Fruit fly (Drosophila melanogaster) whole organism, embryonic: ENCODE measurements around the gene eca.
A peak's percentile ranks its signal among the peaks of the same experiment; 100 is the strongest.

Experiments used
- Awh ChIP-seq: fragments of 200-800 bp; sonication (Bioruptor generic); IDR thresholded peaks from 2 replicates; pipeline ENCODE4, ENCODE4 v1.3.6; 2022; ENCODE audit warnings: missing biosample characterization, missing genetic modification characterization
- CG10267 ChIP-seq: fragments of 200-800 bp; sonication (Bioruptor generic); optimal IDR thresholded peaks from 2 replicates; lab custom pipeline; 2018; ENCODE audit warnings: missing biosample characterization, mild to moderate bottlenecking, missing genetic modification characterization, moderate library complexity
- CG10431 ChIP-seq: fragments of 200-800 bp; sonication (Bioruptor generic); optimal IDR thresholded peaks from 3 replicates; lab custom pipeline; 2018; ENCODE audit warnings: missing biosample characterization, mild to moderate bottlenecking, missing genetic modification characterization
- CG12219 ChIP-seq: fragments of 200-800 bp; sonication (Bioruptor generic); optimal IDR thresholded peaks from 3 replicates; lab custom pipeline; 2018; ENCODE audit warnings: missing biosample characterization, mild to moderate bottlenecking, missing genetic modification characterization
- CG12299 ChIP-seq: fragments of 200-800 bp; sonication (Bioruptor generic); optimal IDR thresholded peaks from 2 replicates; lab custom pipeline; 2018; ENCODE audit warnings: missing biosample characterization, mild to moderate bottlenecking, missing genetic modification characterization
- CG12942 ChIP-seq: fragments of 200-800 bp; sonication (Bioruptor generic); optimal IDR thresholded peaks from 3 replicates; lab custom pipeline; 2016; ENCODE audit warnings: missing biosample characterization, missing genetic modification characterization
- CG13424 ChIP-seq: fragments of 200-800 bp; sonication (Bioruptor generic); optimal IDR thresholded peaks from 2 replicates; lab custom pipeline; 2019; ENCODE audit warnings: missing biosample characterization, mild to moderate bottlenecking, missing genetic modification characterization, moderate library complexity
- CG1602 ChIP-seq: fragments of 200-800 bp; sonication (Bioruptor generic); optimal IDR thresholded peaks from 3 replicates; lab custom pipeline; 2016; ENCODE audit warnings: missing biosample characterization, missing genetic modification characterization
- CG16815 ChIP-seq: fragments of 200-800 bp; sonication (Bioruptor generic); optimal IDR thresholded peaks from 3 replicates; lab custom pipeline; 2017; ENCODE audit warnings: missing biosample characterization, mild to moderate bottlenecking, missing genetic modification characterization
- CG17912 ChIP-seq: fragments of 200-800 bp; sonication (Bioruptor generic); optimal IDR thresholded peaks from 2 replicates; lab custom pipeline; 2018; ENCODE audit warnings: missing biosample characterization, mild to moderate bottlenecking, missing genetic modification characterization
- CG2116 ChIP-seq: fragments of 200-800 bp; sonication (Bioruptor generic); optimal IDR thresholded peaks from 3 replicates; lab custom pipeline; 2018; ENCODE audit warnings: missing biosample characterization, mild to moderate bottlenecking, missing genetic modification characterization
- CG30403 ChIP-seq: fragments of 200-800 bp; sonication (Bioruptor generic); optimal IDR thresholded peaks from 3 replicates; lab custom pipeline; 2016; ENCODE audit warnings: missing biosample characterization, missing genetic modification characterization
- CG4707 ChIP-seq: fragments of 200-800 bp; sonication (Bioruptor generic); optimal IDR thresholded peaks from 2 replicates; lab custom pipeline; 2018; ENCODE audit warnings: missing biosample characterization, mild to moderate bottlenecking, missing genetic modification characterization, moderate library complexity
- CG4854 ChIP-seq: fragments of 200-800 bp; sonication (Bioruptor generic); optimal IDR thresholded peaks from 2 replicates; lab custom pipeline; 2016; ENCODE audit warnings: missing biosample characterization, missing genetic modification characterization, inconsistent platforms
- CG6272 ChIP-seq: fragments of 200-800 bp; sonication (Bioruptor generic); IDR thresholded peaks from 2 replicates; pipeline ENCODE4 v1.3.6; 2022; ENCODE audit warnings: missing biosample characterization, missing genetic modification characterization
- CG8478 ChIP-seq: fragments of >200 bp; optimal IDR thresholded peaks from 2 replicates; lab custom pipeline; 2018
- CG8924 ChIP-seq: fragments of 200-800 bp; optimal IDR thresholded peaks from 3 replicates; lab custom pipeline; 2019; ENCODE audit warnings: missing biosample characterization, mild to moderate bottlenecking, missing genetic modification characterization, moderate library complexity
- CG9215 ChIP-seq: fragments of 200-800 bp; sonication (Bioruptor generic); IDR thresholded peaks from 2 replicates; pipeline ENCODE4 v1.3.6; 2022; ENCODE audit warnings: missing biosample characterization, missing genetic modification characterization
- Camta ChIP-seq: fragments of 200-800 bp; sonication (Bioruptor generic); optimal IDR thresholded peaks from 2 replicates; lab custom pipeline; 2016; ENCODE audit warnings: missing biosample characterization, missing genetic modification characterization
- D ChIP-seq, 2 experiments: fragments of 200-800 bp in 1 of 2; fragments of >200 bp in 1 of 2; sonication (Bioruptor generic) in 1 of 2; optimal IDR thresholded peaks; 2 replicates in 1 of 2; 3 replicates in 1 of 2; lab custom pipeline; 2017; ENCODE audit warnings: mild to moderate bottlenecking in 1 of 2, missing biosample characterization in 1 of 2, missing genetic modification characterization in 1 of 2, missing genetic modification reagents in 1 of 2
- Dip2 ChIP-seq: fragments of 200-800 bp; sonication (Bioruptor generic); IDR thresholded peaks from 2 replicates; pipeline ENCODE4 v1.3.6; 2022; ENCODE audit warnings: missing biosample characterization, missing genetic modification characterization
- Doc3 ChIP-seq: fragments of 200-800 bp; sonication (Bioruptor generic); IDR thresholded peaks from 3 replicates; pipeline ENCODE4 v1.3.6; 2022; ENCODE audit warnings: missing biosample characterization, missing genetic modification characterization; ENCODE audit not compliant: partially characterized antibody
- E2f1 ChIP-seq: fragments of 200-800 bp; sonication (Bioruptor generic); IDR thresholded peaks from 2 replicates; pipeline ENCODE4 v1.3.6; 2022; ENCODE audit warnings: missing biosample characterization, missing genetic modification characterization
- HLHmδ ChIP-seq: fragments of 200-800 bp; sonication (Bioruptor generic); optimal IDR thresholded peaks from 2 replicates; lab custom pipeline; 2018; ENCODE audit warnings: missing biosample characterization, mild to moderate bottlenecking, missing genetic modification characterization, moderate library complexity
- Hand ChIP-seq: fragments of 200-800 bp; sonication (Bioruptor generic); optimal IDR thresholded peaks from 2 replicates; lab custom pipeline; 2017; ENCODE audit warnings: mild to moderate bottlenecking, missing biosample characterization, missing genetic modification reagents, missing genetic modification characterization
- Hsf ChIP-seq: fragments of 200-800 bp; sonication (Bioruptor generic); optimal IDR thresholded peaks from 3 replicates; lab custom pipeline; 2016; ENCODE audit warnings: missing biosample characterization, missing genetic modification characterization
- Lim3 ChIP-seq: fragments of 200-800 bp; sonication (Bioruptor generic); IDR thresholded peaks from 2 replicates; pipeline ENCODE4 v1.3.6; 2022; ENCODE audit warnings: missing biosample characterization, missing genetic modification characterization
- Meics ChIP-seq: fragments of 200-800 bp; sonication (Bioruptor generic); optimal IDR thresholded peaks from 2 replicates; lab custom pipeline; 2017; ENCODE audit warnings: missing biosample characterization, mild to moderate bottlenecking, missing genetic modification characterization
- NC2β ChIP-seq: fragments of 200-800 bp; sonication (Bioruptor generic); optimal IDR thresholded peaks from 2 replicates; lab custom pipeline; 2016; ENCODE audit warnings: missing biosample characterization, missing genetic modification characterization
- Opbp ChIP-seq: fragments of 200-800 bp; sonication (Bioruptor generic); IDR thresholded peaks from 3 replicates; pipeline ENCODE4 v1.3.6; 2022; ENCODE audit warnings: missing biosample characterization, missing genetic modification characterization; ENCODE audit not compliant: partially characterized antibody
- Scr ChIP-seq: fragments of 200-800 bp; sonication (Bioruptor generic); IDR thresholded peaks from 2 replicates; pipeline ENCODE4 v1.3.6; 2022; ENCODE audit warnings: missing biosample characterization, missing genetic modification characterization; ENCODE audit not compliant: partially characterized antibody
- Sox102F ChIP-seq: fragments of 200-800 bp; sonication (Bioruptor generic); optimal IDR thresholded peaks from 2 replicates; lab custom pipeline; 2018; ENCODE audit warnings: missing biosample characterization, mild to moderate bottlenecking, missing genetic modification characterization, moderate library complexity
- abd-A ChIP-seq: fragments of 200-800 bp; sonication (Bioruptor generic); optimal IDR thresholded peaks from 3 replicates; lab custom pipeline; 2019; ENCODE audit warnings: missing biosample characterization, mild to moderate bottlenecking, missing genetic modification characterization, moderate library complexity
- ara ChIP-seq: fragments of 200-800 bp; sonication (Bioruptor generic); IDR thresholded peaks from 2 replicates; pipeline ENCODE4 v1.3.6; 2022; ENCODE audit warnings: missing biosample characterization, missing genetic modification characterization
- bab2 ChIP-seq: fragments of 200-800 bp; sonication (Bioruptor generic); optimal IDR thresholded peaks from 2 replicates; lab custom pipeline; 2016; ENCODE audit warnings: missing biosample characterization, missing genetic modification characterization
- chm ChIP-seq: fragments of 200-800 bp; sonication (Bioruptor generic); IDR thresholded peaks from 2 replicates; pipeline ENCODE4 v1.3.6; 2022; ENCODE audit warnings: missing biosample characterization, missing genetic modification characterization
- chn ChIP-seq: fragments of 200-800 bp; sonication (Bioruptor generic); optimal IDR thresholded peaks from 2 replicates; lab custom pipeline; 2016; ENCODE audit warnings: missing biosample characterization, missing genetic modification characterization
- cwo ChIP-seq: fragments of 200-800 bp; sonication (Bioruptor generic); optimal IDR thresholded peaks from 3 replicates; lab custom pipeline; 2017; ENCODE audit warnings: missing biosample characterization, missing genetic modification characterization, mild to moderate bottlenecking, moderate library complexity, missing genetic modification reagents
- fd64A ChIP-seq: fragments of 200-800 bp; sonication (Bioruptor generic); optimal IDR thresholded peaks from 3 replicates; lab custom pipeline; 2018; ENCODE audit warnings: missing biosample characterization, mild to moderate bottlenecking, missing genetic modification characterization
- ftz-f1 ChIP-seq: fragments of 200-800 bp; sonication (Bioruptor generic); optimal IDR thresholded peaks from 2 replicates; lab custom pipeline; 2016; ENCODE audit warnings: missing biosample characterization, missing genetic modification characterization
- kni ChIP-seq: fragments of 200-800 bp; sonication (Bioruptor generic); optimal IDR thresholded peaks from 3 replicates; lab custom pipeline; 2017; ENCODE audit warnings: mild to moderate bottlenecking, missing biosample characterization, missing genetic modification reagents, missing genetic modification characterization
- lov ChIP-seq, 2 experiments: fragments of 200-800 bp in 1 of 2; fragments of >200 bp in 1 of 2; sonication (Bioruptor generic) in 1 of 2; IDR thresholded peaks in 1 of 2; optimal IDR thresholded peaks in 1 of 2; 2 replicates in 1 of 2; 3 replicates in 1 of 2; pipeline versions ENCODE4 v1.3.6 to Lab custom; 2017 to 2022; ENCODE audit warnings: missing biosample characterization in 1 of 2, missing genetic modification characterization in 1 of 2
- oc ChIP-seq: fragments of 200-800 bp; sonication (Bioruptor generic); optimal IDR thresholded peaks from 2 replicates; lab custom pipeline; 2018; ENCODE audit warnings: missing biosample characterization, mild to moderate bottlenecking, missing genetic modification characterization, moderate library complexity
- odd ChIP-seq: fragments of 200-800 bp; sonication (Bioruptor generic); optimal IDR thresholded peaks from 2 replicates; lab custom pipeline; 2017; ENCODE audit warnings: missing biosample characterization, mild to moderate bottlenecking, missing genetic modification characterization
- sens-2 ChIP-seq: fragments of 200-800 bp; sonication (Bioruptor generic); IDR thresholded peaks from 2 replicates; pipeline ENCODE4 v1.3.6; 2022; ENCODE audit warnings: missing biosample characterization, missing genetic modification characterization
- slp2 ChIP-seq: fragments of 200-800 bp; sonication (Bioruptor generic); optimal IDR thresholded peaks from 2 replicates; lab custom pipeline; 2016; ENCODE audit warnings: missing biosample characterization, missing genetic modification characterization
- sug ChIP-seq: fragments of 200-800 bp; optimal IDR thresholded peaks from 2 replicates; lab custom pipeline; 2019; ENCODE audit warnings: missing biosample characterization, mild to moderate bottlenecking, missing genetic modification characterization, moderate library complexity
- z ChIP-seq: fragments of 200-800 bp; sonication (Bioruptor generic); IDR thresholded peaks from 3 replicates; pipeline ENCODE4 v1.3.6; 2022; ENCODE audit warnings: missing biosample characterization, missing genetic modification characterization
- zf30C ChIP-seq: fragments of 200-800 bp; sonication (Bioruptor generic); optimal IDR thresholded peaks from 3 replicates; lab custom pipeline; 2018; ENCODE audit warnings: missing biosample characterization, mild to moderate bottlenecking, missing genetic modification characterization

Gene eca

dm6 chr3R:9705008-9705628, 19.8 kb upstream of the eca start, which contains the start of gene Unc-115a (continued):
- TF ChIP-seq CG8924 (tag; lab: Kevin White, UChicago) (peak; percentile 66), ara (GFP tag; lab: Robert Waterston, UW) (no peak), Hand (GFP tag; lab: Kevin White, UChicago) (peak; percentile 28), sug (peak; percentile 41), zf30C (GFP tag; lab: Kevin White, UChicago) (peak; percentile 30), Camta (GFP tag; lab: Kevin White, UChicago) (peak; percentile 34), fd64A (GFP tag; lab: Kevin White, UChicago) (no peak), lov (optimal IDR thresholded peaks at IDR 0.05; lab: Kevin White, UChicago) (no peak), lov (GFP tag; IDR thresholded peaks at IDR 0.05; lab: Robert Waterston, UW) (no peak), CG12219 (GFP tag; lab: Kevin White, UChicago) (no peak), CG10267 (tag; lab: Kevin White, UChicago) (peak; percentile 74), chm (no peak), CG6272 (GFP tag; lab: Robert Waterston, UW) (peak; percentile 30; the same call in 1 of the 2 replicates), Awh (GFP tag; lab: Robert Waterston, UW) (no peak), Sox102F (GFP tag; lab: Kevin White, UChicago) (no peak), CG10431 (GFP tag; lab: Kevin White, UChicago) (peak; percentile 32), ftz-f1 (GFP tag; lab: Kevin White, UChicago) (peak; percentile 58), Opbp (no peak), z (GFP tag; lab: Robert Waterston, UW) (no peak), Dip2 (GFP tag; lab: Robert Waterston, UW) (no peak), Scr (GFP tag; lab: Robert Waterston, UW) (no peak), CG4854 (GFP tag; lab: Kevin White, UChicago) (no peak), CG17912 (GFP tag; lab: Kevin White, UChicago) (peak; percentile 54), E2f1 (GFP tag; lab: Robert Waterston, UW) (no peak), kni (no peak), slp2 (no peak), CG12942 (no peak), Hsf (GFP tag; lab: Kevin White, UChicago) (peak; percentile 51), CG1602 (no peak), CG30403 (GFP tag; lab: Kevin White, UChicago) (peak; percentile 29), sens-2 (GFP tag; lab: Robert Waterston, UW) (no peak), abd-A (tag; lab: Kevin White, UChicago) (no peak), Meics (GFP tag; lab: Kevin White, UChicago) (peak; percentile 44), CG13424 (peak; percentile 35), D (optimal IDR thresholded peaks at IDR 0.05; lab: Kevin White, UChicago) (no peak), D (GFP tag; optimal IDR thresholded peaks at IDR 0.05; lab: Kevin White, UChicago) (no peak), CG8478 (lab: Kevin White, UChicago) (no peak), CG12299 (tag; lab: Kevin White, UChicago) (peak; percentile 52), CG16815 (GFP tag; lab: Kevin White, UChicago) (no peak), HLHmδ (peak; percentile 46), chn (GFP tag; lab: Kevin White, UChicago) (peak; percentile 68), CG2116 (GFP tag; lab: Kevin White, UChicago) (peak; percentile 74), cwo (no peak), oc (tag; lab: Kevin White, UChicago) (no peak), CG4707 (GFP tag; lab: Kevin White, UChicago) (no peak), odd (GFP tag; lab: Kevin White, UChicago) (no peak), Lim3 (GFP tag; lab: Robert Waterston, UW) (no peak), Doc3 (GFP tag; lab: Robert Waterston, UW) (no peak), CG9215 (no peak), bab2 (GFP tag; lab: Kevin White, UChicago) (peak; percentile 15), NC2β (GFP tag; lab: Kevin White, UChicago) (peak; percentile 31)
